Worm (Caenorhabditis elegans) whole organism, early embryonic: ENCODE data around the gene fbxc-21.

Experiments used
- B0310.2 ChIP-seq: sonication (generic microtip); optimal IDR thresholded peaks from 2 replicates; lab custom pipeline; 2016; ENCODE audit warnings: mild to moderate bottlenecking, missing genetic modification characterization, missing compliant biosample characterization
- F13C5.2 ChIP-seq: sonication (generic microtip); optimal IDR thresholded peaks from 2 replicates; lab custom pipeline; 2017; ENCODE audit warnings: mild to moderate bottlenecking, missing genetic modification characterization, inconsistent platforms, missing compliant biosample characterization
- ama-1 ChIP-seq: fragments of 150-350 bp; optimal IDR thresholded peaks from 2 replicates; lab custom pipeline; 2014
- tra-4 ChIP-seq: sonication (generic microtip); optimal IDR thresholded peaks from 2 replicates; lab custom pipeline; 2017; ENCODE audit warnings: missing genetic modification characterization, missing compliant biosample characterization

DNA sequence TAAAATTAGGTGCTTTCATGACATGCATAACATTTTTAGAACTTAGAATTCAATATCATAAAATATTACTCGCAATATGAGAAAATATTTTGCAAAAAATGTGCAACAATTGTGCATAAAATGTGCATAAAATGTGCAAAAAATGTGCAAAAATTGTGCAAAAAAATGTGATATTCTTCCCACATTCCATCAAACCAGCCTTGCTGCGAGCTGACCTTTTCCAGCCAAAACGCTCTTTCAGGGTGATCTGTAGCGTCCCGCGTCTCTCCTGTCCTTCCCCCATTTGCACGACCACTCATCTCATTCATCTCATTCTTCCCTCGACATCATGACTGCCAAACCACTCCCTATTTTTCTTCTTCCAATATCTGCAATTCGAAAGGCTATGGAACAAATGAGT, 16.6 kb downstream of the fbxc-21 start, which contains the start of gene fbxb-17:
- no peak for TF ChIP-seq ama-1 (lab: Kevin White, UChicago)
- no peak for TF ChIP-seq tra-4 (tag; lab: Kevin White, UChicago)
- no peak for TF ChIP-seq B0310.2
- TF ChIP-seq F13C5.2 (tag; lab: Kevin White, UChicago): no peak
